Fruit fly (Drosophila melanogaster): ENCODE results near the gene Eig71Eh.

The Eig71Eh gene

DNA sequence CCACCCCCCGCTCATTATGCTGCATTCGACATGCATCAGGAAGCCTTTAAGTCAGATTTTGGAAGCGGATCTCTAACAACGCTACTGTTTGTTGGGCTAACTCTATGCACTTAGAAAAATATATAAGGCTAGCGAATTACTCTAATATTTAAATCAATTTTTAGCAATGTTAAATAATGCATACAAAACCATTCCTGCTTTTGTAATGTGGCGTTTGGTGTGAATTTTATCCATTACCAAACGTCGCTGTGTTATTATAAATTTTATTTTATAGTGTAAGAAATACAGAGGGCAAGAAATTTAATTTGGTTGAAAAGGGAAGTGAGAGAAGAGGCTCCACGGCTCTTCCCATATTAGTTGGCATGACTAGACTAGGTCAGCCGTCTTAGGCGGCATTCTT, 13.6 kb upstream of the Eig71Eh start (continued):
- TF ChIP-seq CG10267 (tag; optimal IDR thresholded peaks at IDR 0.05) = peak; percentile 57
- no peak for TF ChIP-seq CG9797 (GFP tag; optimal IDR thresholded peaks at IDR 0.05)
- TF ChIP-seq cg (GFP tag; optimal IDR thresholded peaks at IDR 0.05) = no peak
- TF ChIP-seq CG8388 (GFP tag; optimal IDR thresholded peaks at IDR 0.05) = peak; percentile 25
- TF ChIP-seq CG10209 (GFP tag; optimal IDR thresholded peaks at IDR 0.05) = peak; percentile 11
- no peak for TF ChIP-seq Hey (tag; optimal IDR thresholded peaks at IDR 0.05)
- no peak for TF ChIP-seq Sry-β (GFP tag; optimal IDR thresholded peaks at IDR 0.05)
- peak; percentile 43 for TF ChIP-seq CG4424 (GFP tag; optimal IDR thresholded peaks at IDR 0.05)
- TF ChIP-seq CG1832 (GFP tag; optimal IDR thresholded peaks at IDR 0.05) = no peak
- peak; percentile 58 for TF ChIP-seq CG31441 (GFP tag; IDR thresholded peaks at IDR 0.05)
- no peak for TF ChIP-seq disco-r (GFP tag; optimal IDR thresholded peaks at IDR 0.05)
- no peak for TF ChIP-seq CG32767 (GFP tag; IDR thresholded peaks at IDR 0.05)
- peak; percentile 51 for TF ChIP-seq grau (tag; optimal IDR thresholded peaks at IDR 0.05)
- no peak for TF ChIP-seq CG34224 (GFP tag; IDR thresholded peaks at IDR 0.05; ENCODE audit: partially characterized antibody)
- no peak for TF ChIP-seq CG13775 (GFP tag; optimal IDR thresholded peaks at IDR 0.05)
- no peak for TF ChIP-seq usp (GFP tag; optimal IDR thresholded peaks at IDR 0.05)
- TF ChIP-seq CG10462 (GFP tag; optimal IDR thresholded peaks at IDR 0.05) = no peak
- no peak for TF ChIP-seq CG7928 (GFP tag; optimal IDR thresholded peaks at IDR 0.05)
- TF ChIP-seq D (optimal IDR thresholded peaks at IDR 0.05) = no peak
- TF ChIP-seq D (GFP tag; optimal IDR thresholded peaks at IDR 0.05) = peak; percentile 49
- TF ChIP-seq nerfin-2 (GFP tag; IDR thresholded peaks at IDR 0.05; ENCODE audit: partially characterized antibody) = no peak
- TF ChIP-seq CG7271 (tag; optimal IDR thresholded peaks at IDR 0.05) = no peak
- no peak for TF ChIP-seq Hr51 (GFP tag; optimal IDR thresholded peaks at IDR 0.05)
- peak; percentile 3 for TF ChIP-seq CG7745 (tag; optimal IDR thresholded peaks at IDR 0.05)
- peak; percentile 31 for TF ChIP-seq CG8924 (tag; optimal IDR thresholded peaks at IDR 0.05)
- TF ChIP-seq zfh1 (GFP tag; IDR thresholded peaks at IDR 0.05) = peak; percentile 35; the same call in 1 of the 3 replicates
- TF ChIP-seq Sox100B (GFP tag; optimal IDR thresholded peaks at IDR 0.05) = no peak
- peak; percentile 54 for TF ChIP-seq CG33557 (GFP tag; optimal IDR thresholded peaks at IDR 0.05)
- TF ChIP-seq dmrt11E (tag; optimal IDR thresholded peaks at IDR 0.05) = peak; percentile 88
- TF ChIP-seq CG12744 (GFP tag; optimal IDR thresholded peaks at IDR 0.05) = no peak
- TF ChIP-seq unc-4 (GFP tag; IDR thresholded peaks at IDR 0.05; ENCODE audit: partially characterized antibody) = no peak
- peak; percentile 60 for TF ChIP-seq D19A (tag; optimal IDR thresholded peaks at IDR 0.05)
- no peak for TF ChIP-seq tna (GFP tag; IDR thresholded peaks at IDR 0.05; ENCODE audit: partially characterized antibody)
- TF ChIP-seq tio (GFP tag; optimal IDR thresholded peaks at IDR 0.05) = peak; percentile 29
- TF ChIP-seq Lim3 (GFP tag; IDR thresholded peaks at IDR 0.05) = no peak
- no peak for TF ChIP-seq CG4328 (GFP tag; optimal IDR thresholded peaks at IDR 0.05)
- TF ChIP-seq cato (GFP tag; optimal IDR thresholded peaks at IDR 0.05; ENCODE audit: borderline replicate concordance) = peak; percentile 7
- TF ChIP-seq HLH54F (GFP tag; optimal IDR thresholded peaks at IDR 0.05) = no peak
- no peak for TF ChIP-seq vvl (GFP tag; IDR thresholded peaks at IDR 0.05)
- TF ChIP-seq CG3838 (GFP tag; optimal IDR thresholded peaks at IDR 0.05) = no peak
- peak; percentile 51 for TF ChIP-seq unpg (GFP tag; optimal IDR thresholded peaks at IDR 0.05)
- TF ChIP-seq CG30403 (GFP tag; optimal IDR thresholded peaks at IDR 0.05) = peak; percentile 14
- TF ChIP-seq CG6854 (GFP tag; optimal IDR thresholded peaks at IDR 0.05) = no peak
- no peak for TF ChIP-seq Neu2 (GFP tag; optimal IDR thresholded peaks at IDR 0.05; ENCODE audit: borderline replicate concordance)
- TF ChIP-seq CG17802 (tag; optimal IDR thresholded peaks at IDR 0.05) = peak; percentile 12
- TF ChIP-seq Doc3 (GFP tag; IDR thresholded peaks at IDR 0.05; ENCODE audit: partially characterized antibody) = no peak
- no peak for TF ChIP-seq abd-A (tag; optimal IDR thresholded peaks at IDR 0.05)
- no peak for TF ChIP-seq Bgb (GFP tag; IDR thresholded peaks at IDR 0.05; ENCODE audit: partially characterized antibody)
- TF ChIP-seq wdn (GFP tag; IDR thresholded peaks at IDR 0.05) = no peak
- TF ChIP-seq mirr (GFP tag; optimal IDR thresholded peaks at IDR 0.05) = no peak

All from whole organism, embryonic.